Fruit fly (Drosophila melanogaster) whole organism, embryonic: ENCODE measurements around the gene SecCl.

Source experiments
- Blimp-1 ChIP-seq: fragments of 200-800 bp; sonication (Bioruptor generic); optimal IDR thresholded peaks from 3 replicates; lab custom pipeline; 2018; ENCODE audit warnings: missing biosample characterization, missing genetic modification characterization, mild to moderate bottlenecking, moderate library complexity, missing genetic modification reagents
- CG11560 ChIP-seq: fragments of 200-800 bp; sonication (Bioruptor generic); IDR thresholded peaks from 3 replicates; pipeline ENCODE4 v1.3.6; 2022; ENCODE audit warnings: missing biosample characterization, missing genetic modification characterization
- CG11695 ChIP-seq: fragments of 200-800 bp; sonication (Bioruptor generic); IDR thresholded peaks from 3 replicates; pipeline ENCODE4 v1.3.6; 2022; ENCODE audit warnings: missing biosample characterization, missing genetic modification characterization
- CG12391 ChIP-seq: fragments of 200-800 bp; sonication (Bioruptor generic); optimal IDR thresholded peaks from 3 replicates; lab custom pipeline; 2018; ENCODE audit warnings: missing biosample characterization, mild to moderate bottlenecking, missing genetic modification characterization, moderate library complexity
- CG13296 ChIP-seq: fragments of 200-800 bp; sonication (Bioruptor generic); optimal IDR thresholded peaks from 3 replicates; lab custom pipeline; 2018; ENCODE audit warnings: missing biosample characterization, mild to moderate bottlenecking, missing genetic modification characterization
- CG13424 ChIP-seq: fragments of 200-800 bp; sonication (Bioruptor generic); optimal IDR thresholded peaks from 2 replicates; lab custom pipeline; 2019; ENCODE audit warnings: missing biosample characterization, mild to moderate bottlenecking, missing genetic modification characterization, moderate library complexity
- CG1603 ChIP-seq: fragments of 200-800 bp; sonication (Bioruptor generic); optimal IDR thresholded peaks from 2 replicates; lab custom pipeline; 2019; ENCODE audit warnings: missing biosample characterization, mild to moderate bottlenecking, missing genetic modification characterization, moderate library complexity
- CG17385 ChIP-seq: fragments of 200-800 bp; sonication (Bioruptor generic); optimal IDR thresholded peaks from 3 replicates; lab custom pipeline; 2018; ENCODE audit warnings: missing biosample characterization, mild to moderate bottlenecking, missing genetic modification characterization
- CG17829 ChIP-seq: fragments of 200-800 bp; optimal IDR thresholded peaks from 2 replicates; lab custom pipeline; 2019; ENCODE audit warnings: missing biosample characterization, mild to moderate bottlenecking, missing genetic modification characterization, moderate library complexity
- CG18599 ChIP-seq: fragments of 200-800 bp; sonication (Bioruptor generic); optimal IDR thresholded peaks from 3 replicates; lab custom pipeline; 2017; ENCODE audit warnings: missing biosample characterization, missing genetic modification characterization, mild to moderate bottlenecking, moderate library complexity, missing genetic modification reagents
- CG18764 ChIP-seq: fragments of 200-800 bp; sonication (Bioruptor generic); optimal IDR thresholded peaks from 3 replicates; lab custom pipeline; 2016; ENCODE audit warnings: missing biosample characterization, missing genetic modification characterization
- CG2120 ChIP-seq: fragments of 200-800 bp; sonication (Bioruptor generic); optimal IDR thresholded peaks from 3 replicates; lab custom pipeline; 2016; ENCODE audit warnings: missing biosample characterization, missing genetic modification characterization
- CG2875 ChIP-seq: fragments of 200-800 bp; sonication (Bioruptor generic); optimal IDR thresholded peaks from 2 replicates; lab custom pipeline; 2017; ENCODE audit warnings: missing biosample characterization, mild to moderate bottlenecking, missing genetic modification characterization, missing genetic modification reagents
- CG30431 ChIP-seq: fragments of 200-800 bp; sonication (Bioruptor generic); optimal IDR thresholded peaks from 2 replicates; lab custom pipeline; 2017; ENCODE audit warnings: missing biosample characterization, missing genetic modification characterization
- CG32772 ChIP-seq: fragments of 200-800 bp; sonication (Bioruptor generic); IDR thresholded peaks from 2 replicates; pipeline ENCODE4 v1.3.6; 2022; ENCODE audit warnings: missing biosample characterization, missing genetic modification characterization
- CG4282 ChIP-seq: fragments of 200-800 bp; sonication (Bioruptor generic); optimal IDR thresholded peaks from 2 replicates; lab custom pipeline; 2016; ENCODE audit warnings: missing biosample characterization, missing genetic modification characterization
- CG4404 ChIP-seq: fragments of 200-800 bp; sonication (Bioruptor generic); IDR thresholded peaks from 2 replicates; pipeline ENCODE4 v1.3.6; 2022; ENCODE audit warnings: missing biosample characterization, missing genetic modification characterization
- CG6689 ChIP-seq: fragments of 200-800 bp; sonication (Bioruptor generic); IDR thresholded peaks from 2 replicates; pipeline ENCODE4 v1.3.6; 2022; ENCODE audit warnings: missing biosample characterization, missing genetic modification characterization
- CG6854 ChIP-seq: fragments of 200-800 bp; sonication (Bioruptor generic); optimal IDR thresholded peaks from 3 replicates; lab custom pipeline; 2017; ENCODE audit warnings: missing biosample characterization, mild to moderate bottlenecking, missing genetic modification characterization
- CG7556 ChIP-seq: fragments of 200-800 bp; sonication (Bioruptor generic); optimal IDR thresholded peaks from 2 replicates; lab custom pipeline; 2017; ENCODE audit warnings: missing biosample characterization, mild to moderate bottlenecking, missing genetic modification characterization
- CG8924 ChIP-seq: fragments of 200-800 bp; optimal IDR thresholded peaks from 3 replicates; lab custom pipeline; 2019; ENCODE audit warnings: missing biosample characterization, mild to moderate bottlenecking, missing genetic modification characterization, moderate library complexity
- CG8944 ChIP-seq: fragments of 200-800 bp; sonication (Bioruptor generic); optimal IDR thresholded peaks from 3 replicates; lab custom pipeline; 2016; ENCODE audit warnings: missing biosample characterization, missing genetic modification characterization
- CG9727 ChIP-seq: fragments of 200-800 bp; sonication (Bioruptor generic); optimal IDR thresholded peaks from 3 replicates; lab custom pipeline; 2017; ENCODE audit warnings: missing biosample characterization, mild to moderate bottlenecking, missing genetic modification characterization
- Dref ChIP-seq: fragments of 200-800 bp; sonication (Bioruptor generic); IDR thresholded peaks from 2 replicates; pipeline ENCODE4 v1.3.6; 2022; ENCODE audit warnings: missing biosample characterization, missing genetic modification characterization
- Ets65A ChIP-seq: fragments of 200-800 bp; sonication (Bioruptor generic); peaks from one replicate; lab custom pipeline; 2016; ENCODE audit warnings: missing biosample characterization, missing genetic modification characterization
- HHEX ChIP-seq: fragments of 200-800 bp; sonication (Bioruptor generic); optimal IDR thresholded peaks from 3 replicates; lab custom pipeline; 2017; ENCODE audit warnings: missing biosample characterization, mild to moderate bottlenecking, missing genetic modification characterization, missing genetic modification reagents
- Hand ChIP-seq: fragments of 200-800 bp; sonication (Bioruptor generic); optimal IDR thresholded peaks from 2 replicates; lab custom pipeline; 2017; ENCODE audit warnings: mild to moderate bottlenecking, missing biosample characterization, missing genetic modification reagents, missing genetic modification characterization
- HmgD ChIP-seq: fragments of 200-800 bp; sonication (Bioruptor generic); optimal IDR thresholded peaks from 3 replicates; lab custom pipeline; 2016; ENCODE audit warnings: missing biosample characterization, missing genetic modification characterization
- Hr3 ChIP-seq: fragments of 200-800 bp; sonication (Bioruptor generic); optimal IDR thresholded peaks from 3 replicates; lab custom pipeline; 2016; ENCODE audit warnings: missing biosample characterization, missing genetic modification characterization
- Lim3 ChIP-seq: fragments of 200-800 bp; sonication (Bioruptor generic); IDR thresholded peaks from 2 replicates; pipeline ENCODE4 v1.3.6; 2022; ENCODE audit warnings: missing biosample characterization, missing genetic modification characterization
- Ptx1 ChIP-seq: fragments of 200-800 bp; sonication (Bioruptor generic); IDR thresholded peaks from 2 replicates; pipeline ENCODE4 v1.3.6; 2022; ENCODE audit warnings: missing biosample characterization, missing genetic modification characterization
- Sox102F ChIP-seq: fragments of 200-800 bp; sonication (Bioruptor generic); optimal IDR thresholded peaks from 2 replicates; lab custom pipeline; 2018; ENCODE audit warnings: missing biosample characterization, mild to moderate bottlenecking, missing genetic modification characterization, moderate library complexity
- Xbp1 ChIP-seq: fragments of 200-800 bp; sonication (Bioruptor generic); optimal IDR thresholded peaks from 3 replicates; lab custom pipeline; 2016; ENCODE audit warnings: missing biosample characterization, mild to moderate bottlenecking, missing genetic modification characterization
- Xrp1 ChIP-seq: fragments of 200-800 bp; sonication (Bioruptor generic); IDR thresholded peaks from 2 replicates; pipeline ENCODE4 v1.3.6; 2022; ENCODE audit warnings: missing biosample characterization, missing genetic modification characterization
- cato ChIP-seq: fragments of 200-800 bp; sonication (Bioruptor generic); optimal IDR thresholded peaks from 2 replicates; lab custom pipeline; 2016; ENCODE audit warnings: missing biosample characterization, missing genetic modification characterization, borderline replicate concordance
- corto ChIP-seq: fragments of 200-800 bp; sonication (Bioruptor generic); optimal IDR thresholded peaks from 2 replicates; lab custom pipeline; 2016; ENCODE audit warnings: missing biosample characterization, mild to moderate bottlenecking, missing genetic modification characterization, moderate library complexity
- gt ChIP-seq: fragments of 200-800 bp; sonication (Bioruptor generic); IDR thresholded peaks from 2 replicates; pipeline ENCODE4 v1.3.6; 2022; ENCODE audit warnings: missing biosample characterization, missing genetic modification characterization
- her ChIP-seq: fragments of 200-800 bp; sonication (Bioruptor generic); optimal IDR thresholded peaks from 2 replicates; lab custom pipeline; 2016; ENCODE audit warnings: missing biosample characterization, missing genetic modification characterization
- knrl ChIP-seq: fragments of 200-800 bp; sonication (Bioruptor generic); IDR thresholded peaks from 3 replicates; pipeline ENCODE4 v1.3.6; 2022; ENCODE audit warnings: missing biosample characterization, missing genetic modification characterization; ENCODE audit not compliant: partially characterized antibody
- lab ChIP-seq: fragments of 200-800 bp; sonication (Bioruptor generic); optimal IDR thresholded peaks from 3 replicates; lab custom pipeline; 2017; ENCODE audit warnings: missing biosample characterization, missing genetic modification characterization, mild to moderate bottlenecking, moderate library complexity, missing genetic modification reagents
- nerfin-1 ChIP-seq: fragments of 200-800 bp; sonication (Bioruptor generic); optimal IDR thresholded peaks from 3 replicates; lab custom pipeline; 2019; ENCODE audit warnings: missing biosample characterization, mild to moderate bottlenecking, missing genetic modification characterization, moderate library complexity
- org-1 ChIP-seq: fragments of 200-800 bp; sonication (Bioruptor generic); optimal IDR thresholded peaks from 2 replicates; lab custom pipeline; 2017; ENCODE audit warnings: missing biosample characterization, missing genetic modification characterization
- pan ChIP-seq, 4 experiments: fragments of >200 bp in 3 of 4; fragments of 200-800 bp in 1 of 4; sonication (Bioruptor generic) in 1 of 4; optimal IDR thresholded peaks in 3 of 4; IDR thresholded peaks in 1 of 4; 2 replicates each; pipeline versions ENCODE4 v1.3.6 to Lab custom; 2017 to 2022; ENCODE audit warnings: missing biosample characterization in 2 of 4, missing genetic modification characterization in 2 of 4, mixed read lengths in 1 of 4
- psq ChIP-seq: fragments of 200-800 bp; sonication (Bioruptor generic); optimal IDR thresholded peaks from 2 replicates; lab custom pipeline; 2017; ENCODE audit warnings: missing biosample characterization, missing genetic modification characterization
- pzg ChIP-seq: fragments of 200-800 bp; sonication (Bioruptor generic); optimal IDR thresholded peaks from 3 replicates; lab custom pipeline; 2018; ENCODE audit warnings: missing biosample characterization, mild to moderate bottlenecking, missing genetic modification characterization, moderate library complexity
- sr ChIP-seq: fragments of 200-800 bp; sonication (Bioruptor generic); IDR thresholded peaks from 3 replicates; pipeline ENCODE4 v1.3.6; 2022; ENCODE audit warnings: missing biosample characterization, missing genetic modification characterization
- tin ChIP-seq: fragments of 200-800 bp; sonication (Bioruptor generic); optimal IDR thresholded peaks from 3 replicates; lab custom pipeline; 2016; ENCODE audit warnings: missing biosample characterization, missing genetic modification characterization
- toy ChIP-seq: fragments of 200-800 bp; sonication (Bioruptor generic); IDR thresholded peaks from 2 replicates; pipeline ENCODE4 v1.3.6; 2022; ENCODE audit warnings: missing biosample characterization, missing genetic modification characterization
- usp ChIP-seq: fragments of >200 bp; optimal IDR thresholded peaks from 2 replicates; lab custom pipeline; 2017; ENCODE audit warnings: missing biosample characterization, missing genetic modification characterization
- vfl ChIP-seq: fragments of 200-800 bp; sonication (Bioruptor generic); optimal IDR thresholded peaks from 2 replicates; lab custom pipeline; 2016; ENCODE audit warnings: missing biosample characterization, missing genetic modification characterization
- vvl ChIP-seq: fragments of 200-800 bp; sonication (Bioruptor generic); IDR thresholded peaks from 2 replicates; pipeline ENCODE4 v1.3.6; 2022; ENCODE audit warnings: missing biosample characterization, missing genetic modification characterization

Gene SecCl

DNA sequence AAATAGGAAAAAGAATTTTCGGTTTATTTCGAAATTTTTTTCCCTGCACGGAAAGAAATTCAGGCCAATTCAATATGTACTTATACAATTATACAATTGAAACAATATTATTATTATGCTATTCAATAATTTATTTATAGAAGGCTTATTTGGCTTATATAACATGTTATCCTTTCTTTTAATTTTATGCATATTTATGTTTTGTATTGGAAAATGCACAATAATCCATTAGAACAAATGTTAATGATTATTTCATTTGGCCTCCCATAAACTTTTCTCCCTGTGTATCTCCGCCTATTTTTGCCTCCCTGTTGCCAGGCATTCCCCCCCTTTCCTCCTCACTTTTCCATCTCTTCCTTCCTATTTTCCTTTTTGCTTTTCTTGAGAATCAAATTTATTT lies 22.0 kb upstream of the SecCl start (continued):
- TF ChIP-seq her (GFP tag; lab: Kevin White, UChicago) (no peak), CG4282 (GFP tag; lab: Kevin White, UChicago) (no peak), CG8924 (tag; lab: Kevin White, UChicago) (peak; percentile 36), vfl (GFP tag; lab: Kevin White, UChicago) (no peak), Ets65A (no peak), CG11560 (tag; lab: Robert Waterston, UW) (no peak), sr (GFP tag; lab: Robert Waterston, UW) (no peak), CG18764 (GFP tag; lab: Kevin White, UChicago) (no peak), CG13296 (GFP tag; lab: Kevin White, UChicago) (peak; percentile 25), CG32772 (0 out of 2 replicates have a peak, but pooled peaks have one; percentile 27), CG12391 (tag; lab: Kevin White, UChicago) (peak; percentile 34), Sox102F (GFP tag; lab: Kevin White, UChicago) (peak; percentile 12), CG4404 (no peak), Hand (GFP tag; lab: Kevin White, UChicago) (peak; percentile 41), CG6854 (GFP tag; lab: Kevin White, UChicago) (no peak), CG2120 (GFP tag; lab: Kevin White, UChicago) (peak; percentile 38), HHEX (GFP tag; lab: Kevin White, UChicago) (peak; percentile 14), Xrp1 (GFP tag; lab: Robert Waterston, UW) (no peak), CG2875 (GFP tag; lab: Kevin White, UChicago) (no peak), Hr3 (GFP tag; lab: Kevin White, UChicago) (peak; percentile 14), HmgD (GFP tag; lab: Kevin White, UChicago) (no peak), CG17385 (GFP tag; lab: Kevin White, UChicago) (peak; percentile 19), lab (peak; percentile 68), gt (GFP tag; lab: Robert Waterston, UW) (no peak), usp (GFP tag; lab: Kevin White, UChicago) (no peak), CG11695 (peak; percentile 47; the same call in 1 of the 3 replicates), CG18599 (GFP tag; lab: Kevin White, UChicago) (peak; percentile 77), pzg (no peak), nerfin-1 (no peak), Blimp-1 (GFP tag; lab: Kevin White, UChicago) (peak; percentile 7), CG17829 (tag; lab: Kevin White, UChicago) (peak; percentile 17), corto (GFP tag; lab: Kevin White, UChicago) (no peak), Dref (GFP tag; lab: Robert Waterston, UW) (no peak), Xbp1 (GFP tag; lab: Kevin White, UChicago) (peak; percentile 34), tin (GFP tag; lab: Kevin White, UChicago) (no peak), toy (no peak), Lim3 (GFP tag; lab: Robert Waterston, UW) (no peak), CG8944 (GFP tag; lab: Kevin White, UChicago) (no peak), org-1 (GFP tag; lab: Kevin White, UChicago) (peak; percentile 18), CG6689 (GFP tag; lab: Robert Waterston, UW) (peak; percentile 38), cato (no peak), CG9727 (peak; percentile 54), pan (optimal IDR thresholded peaks at IDR 0.05; lab: Kevin White, UChicago) (no peak), pan (GFP tag; optimal IDR thresholded peaks at IDR 0.05 in 1 of 2, IDR thresholded peaks at IDR 0.05 in 1 of 2) (peak in 1 of 2 experiments; percentile 28), CG7556 (GFP tag; lab: Kevin White, UChicago) (peak; percentile 78), CG30431 (GFP tag; lab: Kevin White, UChicago) (no peak), CG13424 (tag; lab: Kevin White, UChicago) (peak; percentile 44), psq (GFP tag; lab: Kevin White, UChicago) (no peak), knrl (GFP tag; lab: Robert Waterston, UW) (no peak), vvl (GFP tag; lab: Robert Waterston, UW) (peak; percentile 33; the same call in 1 of the 2 replicates), CG1603 (no peak), Ptx1 (GFP tag; lab: Robert Waterston, UW) (peak; percentile 47; the same call in 1 of the 2 replicates)
